Fruit fly (Drosophila melanogaster) whole organism, embryonic: ENCODE measurements around the gene tweek.

Experiments used
- B-H2 ChIP-seq: fragments of 200-800 bp; sonication (Bioruptor generic); optimal IDR thresholded peaks from 2 replicates; lab custom pipeline; 2018; ENCODE audit warnings: missing biosample characterization, mild to moderate bottlenecking, missing genetic modification characterization
- CG10543 ChIP-seq: fragments of 200-800 bp; sonication (Bioruptor generic); optimal IDR thresholded peaks from 3 replicates; lab custom pipeline; 2017; ENCODE audit warnings: missing biosample characterization, mild to moderate bottlenecking, missing genetic modification characterization, moderate library complexity
- CG10959 ChIP-seq: fragments of 200-800 bp; sonication (Bioruptor generic); IDR thresholded peaks from 2 replicates; pipeline ENCODE4 v1.3.6; 2022; ENCODE audit warnings: missing biosample characterization, missing genetic modification characterization
- CG14667 ChIP-seq: fragments of 200-800 bp; sonication (Bioruptor generic); IDR thresholded peaks from 2 replicates; pipeline ENCODE4 v1.3.6; 2022; ENCODE audit warnings: missing biosample characterization, missing genetic modification characterization
- CG16815 ChIP-seq: fragments of 200-800 bp; sonication (Bioruptor generic); optimal IDR thresholded peaks from 3 replicates; lab custom pipeline; 2017; ENCODE audit warnings: missing biosample characterization, mild to moderate bottlenecking, missing genetic modification characterization
- CG17328 ChIP-seq: fragments of 200-800 bp; sonication (Bioruptor generic); IDR thresholded peaks from 2 replicates; pipeline ENCODE4 v1.3.6; 2022; ENCODE audit warnings: missing biosample characterization, missing genetic modification characterization
- CG1792 ChIP-seq: fragments of 200-800 bp; sonication (Bioruptor generic); optimal IDR thresholded peaks from 2 replicates; lab custom pipeline; 2016; ENCODE audit warnings: missing biosample characterization, missing genetic modification characterization
- CG2116 ChIP-seq: fragments of 200-800 bp; sonication (Bioruptor generic); optimal IDR thresholded peaks from 3 replicates; lab custom pipeline; 2018; ENCODE audit warnings: missing biosample characterization, mild to moderate bottlenecking, missing genetic modification characterization
- CG2120 ChIP-seq: fragments of 200-800 bp; sonication (Bioruptor generic); optimal IDR thresholded peaks from 3 replicates; lab custom pipeline; 2016; ENCODE audit warnings: missing biosample characterization, missing genetic modification characterization
- CG2712 ChIP-seq: fragments of 200-800 bp; optimal IDR thresholded peaks from 3 replicates; lab custom pipeline; 2019; ENCODE audit warnings: missing biosample characterization, mild to moderate bottlenecking, missing genetic modification characterization, moderate library complexity
- CG30020 ChIP-seq: fragments of 200-800 bp; optimal IDR thresholded peaks from 2 replicates; lab custom pipeline; 2019; ENCODE audit warnings: missing biosample characterization, mild to moderate bottlenecking, missing genetic modification characterization, moderate library complexity
- CG42726 ChIP-seq: fragments of 200-800 bp; sonication (Bioruptor generic); IDR thresholded peaks from 2 replicates; pipeline ENCODE4 v1.3.6; 2022; ENCODE audit warnings: missing biosample characterization, missing genetic modification characterization; ENCODE audit not compliant: partially characterized antibody
- CG4820 ChIP-seq: fragments of 200-800 bp; sonication (Bioruptor generic); optimal IDR thresholded peaks from 3 replicates; lab custom pipeline; 2016; ENCODE audit warnings: missing biosample characterization, missing genetic modification characterization
- CG6175 ChIP-seq: fragments of 200-800 bp; sonication (Bioruptor generic); IDR thresholded peaks from 3 replicates; pipeline ENCODE4 v1.3.6; 2022; ENCODE audit warnings: missing biosample characterization, missing genetic modification characterization
- CG6791 ChIP-seq: fragments of 200-800 bp; sonication (Bioruptor generic); IDR thresholded peaks from 3 replicates; pipeline ENCODE4 v1.3.6; 2022; ENCODE audit warnings: missing biosample characterization, missing genetic modification characterization; ENCODE audit not compliant: partially characterized antibody
- CG7963 ChIP-seq: fragments of 200-800 bp; sonication (Bioruptor generic); IDR thresholded peaks from 3 replicates; pipeline ENCODE4 v1.3.6; 2022; ENCODE audit warnings: missing biosample characterization, missing genetic modification characterization; ENCODE audit not compliant: partially characterized antibody
- CG8765 ChIP-seq: fragments of 200-800 bp; sonication (Bioruptor generic); IDR thresholded peaks from 2 replicates; pipeline ENCODE4 v1.3.6; 2022; ENCODE audit warnings: missing biosample characterization, missing genetic modification characterization
- CG8924 ChIP-seq: fragments of 200-800 bp; optimal IDR thresholded peaks from 3 replicates; lab custom pipeline; 2019; ENCODE audit warnings: missing biosample characterization, mild to moderate bottlenecking, missing genetic modification characterization, moderate library complexity
- CoRest ChIP-seq: fragments of 200-800 bp; sonication (Bioruptor generic); optimal IDR thresholded peaks from 3 replicates; lab custom pipeline; 2018; ENCODE audit warnings: missing biosample characterization, mild to moderate bottlenecking, missing genetic modification characterization, moderate library complexity
- D19A ChIP-seq: fragments of 200-800 bp; optimal IDR thresholded peaks from 3 replicates; lab custom pipeline; 2019; ENCODE audit warnings: missing biosample characterization, mild to moderate bottlenecking, missing genetic modification characterization, moderate library complexity
- Dek ChIP-seq: fragments of 200-800 bp; sonication (Bioruptor generic); optimal IDR thresholded peaks from 3 replicates; lab custom pipeline; 2019; ENCODE audit warnings: missing biosample characterization, mild to moderate bottlenecking, missing genetic modification characterization, moderate library complexity
- Dip2 ChIP-seq: fragments of 200-800 bp; sonication (Bioruptor generic); IDR thresholded peaks from 2 replicates; pipeline ENCODE4 v1.3.6; 2022; ENCODE audit warnings: missing biosample characterization, missing genetic modification characterization
- Dref ChIP-seq: fragments of 200-800 bp; sonication (Bioruptor generic); IDR thresholded peaks from 2 replicates; pipeline ENCODE4 v1.3.6; 2022; ENCODE audit warnings: missing biosample characterization, missing genetic modification characterization
- E2f1 ChIP-seq: fragments of 200-800 bp; sonication (Bioruptor generic); IDR thresholded peaks from 2 replicates; pipeline ENCODE4 v1.3.6; 2022; ENCODE audit warnings: missing biosample characterization, missing genetic modification characterization
- E2f2 ChIP-seq: fragments of 200-800 bp; sonication (Bioruptor generic); IDR thresholded peaks from 2 replicates; pipeline ENCODE4 v1.3.6; 2022; ENCODE audit warnings: missing biosample characterization, missing genetic modification characterization
- Eip74EF ChIP-seq, 2 experiments: fragments of 200-800 bp in 1 of 2; fragments of >200 bp in 1 of 2; sonication (Bioruptor generic) in 1 of 2; optimal IDR thresholded peaks; 2 replicates each; lab custom pipeline; 2017 to 2019; ENCODE audit warnings: missing biosample characterization in 2 of 2, missing genetic modification characterization in 2 of 2, mild to moderate bottlenecking in 1 of 2, moderate library complexity in 1 of 2
- HLH54F ChIP-seq: fragments of 200-800 bp; sonication (Bioruptor generic); optimal IDR thresholded peaks from 3 replicates; lab custom pipeline; 2016; ENCODE audit warnings: missing biosample characterization, missing genetic modification characterization
- Hand ChIP-seq: fragments of 200-800 bp; sonication (Bioruptor generic); optimal IDR thresholded peaks from 2 replicates; lab custom pipeline; 2017; ENCODE audit warnings: mild to moderate bottlenecking, missing biosample characterization, missing genetic modification reagents, missing genetic modification characterization
- HmgD ChIP-seq: fragments of 200-800 bp; sonication (Bioruptor generic); optimal IDR thresholded peaks from 3 replicates; lab custom pipeline; 2016; ENCODE audit warnings: missing biosample characterization, missing genetic modification characterization
- Myb ChIP-seq: fragments of 200-800 bp; sonication (Bioruptor generic); optimal IDR thresholded peaks from 2 replicates; lab custom pipeline; 2016; ENCODE audit warnings: missing biosample characterization, missing genetic modification characterization
- NK7.1 ChIP-seq: fragments of 200-800 bp; sonication (Bioruptor generic); optimal IDR thresholded peaks from 3 replicates; lab custom pipeline; 2016; ENCODE audit warnings: missing biosample characterization, missing genetic modification characterization
- Neu2 ChIP-seq: fragments of 200-800 bp; sonication (Bioruptor generic); optimal IDR thresholded peaks from 3 replicates; lab custom pipeline; 2016; ENCODE audit warnings: missing biosample characterization, missing genetic modification characterization, borderline replicate concordance
- PHDP ChIP-seq: fragments of 200-800 bp; sonication (Bioruptor generic); optimal IDR thresholded peaks from 3 replicates; lab custom pipeline; 2018; ENCODE audit warnings: missing biosample characterization, mild to moderate bottlenecking, missing genetic modification characterization, moderate library complexity
- bigmax ChIP-seq: fragments of 200-800 bp; sonication (Bioruptor generic); optimal IDR thresholded peaks from 2 replicates; lab custom pipeline; 2018; ENCODE audit warnings: missing biosample characterization, mild to moderate bottlenecking, missing genetic modification characterization
- bsh ChIP-seq, 2 experiments: fragments of 200-800 bp; sonication (Bioruptor generic); optimal IDR thresholded peaks; 2 replicates each; lab custom pipeline; 2017 to 2018; ENCODE audit warnings: mild to moderate bottlenecking in 2 of 2, missing biosample characterization in 2 of 2, missing genetic modification characterization in 2 of 2, moderate library complexity in 1 of 2
- cg ChIP-seq: fragments of 200-800 bp; sonication (Bioruptor generic); optimal IDR thresholded peaks from 3 replicates; lab custom pipeline; 2019; ENCODE audit warnings: missing biosample characterization, mild to moderate bottlenecking, missing genetic modification characterization, moderate library complexity
- crol ChIP-seq: fragments of 200-800 bp; sonication (Bioruptor generic); IDR thresholded peaks from 2 replicates; pipeline ENCODE4 v1.3.6; 2022; ENCODE audit warnings: missing biosample characterization, missing genetic modification characterization
- disco-r ChIP-seq: fragments of 200-800 bp; sonication (Bioruptor generic); optimal IDR thresholded peaks from 2 replicates; lab custom pipeline; 2016; ENCODE audit warnings: missing biosample characterization, missing genetic modification characterization
- exex ChIP-seq: fragments of 200-800 bp; sonication (Bioruptor generic); optimal IDR thresholded peaks from 4 replicates; lab custom pipeline; 2018; ENCODE audit warnings: missing biosample characterization, mild to moderate bottlenecking, missing genetic modification characterization, moderate library complexity
- gem ChIP-seq: fragments of 200-800 bp; sonication (Bioruptor generic); optimal IDR thresholded peaks from 2 replicates; lab custom pipeline; 2019; ENCODE audit warnings: missing biosample characterization, mild to moderate bottlenecking, missing genetic modification characterization, moderate library complexity
- ken ChIP-seq: fragments of 200-800 bp; sonication (Bioruptor generic); IDR thresholded peaks from 3 replicates; pipeline ENCODE4 v1.3.6; 2022; ENCODE audit warnings: missing biosample characterization, missing genetic modification characterization
- lab ChIP-seq: fragments of 200-800 bp; sonication (Bioruptor generic); optimal IDR thresholded peaks from 3 replicates; lab custom pipeline; 2017; ENCODE audit warnings: missing biosample characterization, missing genetic modification characterization, mild to moderate bottlenecking, moderate library complexity, missing genetic modification reagents
- lbe ChIP-seq: fragments of 200-800 bp; sonication (Bioruptor generic); optimal IDR thresholded peaks from 2 replicates; lab custom pipeline; 2016; ENCODE audit warnings: missing biosample characterization, mild to moderate bottlenecking, missing genetic modification characterization
- lmd ChIP-seq: fragments of 200-800 bp; sonication (Bioruptor generic); IDR thresholded peaks from 2 replicates; pipeline ENCODE4 v1.3.6; 2022; ENCODE audit warnings: missing biosample characterization, missing genetic modification characterization
- psq ChIP-seq: fragments of 200-800 bp; sonication (Bioruptor generic); optimal IDR thresholded peaks from 2 replicates; lab custom pipeline; 2017; ENCODE audit warnings: missing biosample characterization, missing genetic modification characterization
- scrt ChIP-seq: fragments of 200-800 bp; sonication (Bioruptor generic); optimal IDR thresholded peaks from 2 replicates; lab custom pipeline; 2018; ENCODE audit warnings: missing biosample characterization, mild to moderate bottlenecking, missing genetic modification characterization, moderate library complexity
- sd ChIP-seq: fragments of 200-800 bp; sonication (Bioruptor generic); optimal IDR thresholded peaks from 3 replicates; lab custom pipeline; 2018; ENCODE audit warnings: missing biosample characterization, mild to moderate bottlenecking, missing genetic modification characterization, moderate library complexity
- tin ChIP-seq: fragments of 200-800 bp; sonication (Bioruptor generic); optimal IDR thresholded peaks from 3 replicates; lab custom pipeline; 2016; ENCODE audit warnings: missing biosample characterization, missing genetic modification characterization
- trem ChIP-seq: fragments of 200-800 bp; optimal IDR thresholded peaks from 3 replicates; lab custom pipeline; 2019; ENCODE audit warnings: missing biosample characterization, mild to moderate bottlenecking, missing genetic modification characterization, moderate library complexity
- usp ChIP-seq: fragments of >200 bp; optimal IDR thresholded peaks from 2 replicates; lab custom pipeline; 2017; ENCODE audit warnings: missing biosample characterization, missing genetic modification characterization
- wek ChIP-seq: fragments of 200-800 bp; sonication (Bioruptor generic); optimal IDR thresholded peaks from 3 replicates; lab custom pipeline; 2018; ENCODE audit warnings: missing biosample characterization, mild to moderate bottlenecking, missing genetic modification characterization, moderate library complexity

The tweek gene

dm6 chr2L:16859566-16859965 is 28.7 kb upstream of the tweek start (continued):
- no peak for TF ChIP-seq CG2116 (GFP tag; lab: Kevin White, UChicago)
- TF ChIP-seq trem (tag; lab: Kevin White, UChicago): peak; percentile 20
- TF ChIP-seq gem (tag; lab: Kevin White, UChicago): peak; percentile 73
- TF ChIP-seq PHDP (tag; lab: Kevin White, UChicago): peak; percentile 41
- TF ChIP-seq exex: no peak
- TF ChIP-seq CG42726 (GFP tag; lab: Robert Waterston, UW): no peak
- no peak for TF ChIP-seq CG14667 (GFP tag; lab: Robert Waterston, UW)
- no peak for TF ChIP-seq disco-r (GFP tag; lab: Kevin White, UChicago)
- no peak for TF ChIP-seq Dref (GFP tag; lab: Robert Waterston, UW)
- no peak for TF ChIP-seq ken (GFP tag; lab: Robert Waterston, UW)
- TF ChIP-seq Eip74EF (GFP tag; optimal IDR thresholded peaks at IDR 0.05; lab: Kevin White, UChicago): peak in 1 of 2 experiments; percentile 33
- TF ChIP-seq HmgD (GFP tag; lab: Kevin White, UChicago): no peak
- TF ChIP-seq CG7963 (GFP tag; lab: Robert Waterston, UW): no peak
- no peak for TF ChIP-seq E2f1
- no peak for TF ChIP-seq CG8924 (tag; lab: Kevin White, UChicago)
- no peak for TF ChIP-seq bigmax
- TF ChIP-seq NK7.1: no peak
- peak in 1 of 2 experiments; percentile 51 for TF ChIP-seq bsh (GFP tag; optimal IDR thresholded peaks at IDR 0.05; lab: Kevin White, UChicago)
- TF ChIP-seq CG2120 (GFP tag; lab: Kevin White, UChicago): no peak
- no peak for TF ChIP-seq psq (GFP tag; lab: Kevin White, UChicago)
- no peak for TF ChIP-seq CG10543 (GFP tag; lab: Kevin White, UChicago)
- no peak for TF ChIP-seq CG6175 (GFP tag; lab: Robert Waterston, UW)
- no peak for TF ChIP-seq cg (GFP tag; lab: Kevin White, UChicago)
- no peak for TF ChIP-seq CG4820 (GFP tag; lab: Kevin White, UChicago)
- TF ChIP-seq lmd (GFP tag; lab: Robert Waterston, UW): no peak
- TF ChIP-seq CG8765 (GFP tag; lab: Robert Waterston, UW): no peak
- peak; percentile 50 for TF ChIP-seq CG2712
- no peak for TF ChIP-seq Myb (GFP tag; lab: Kevin White, UChicago)
- no peak for TF ChIP-seq lab
- no peak for TF ChIP-seq CG6791 (GFP tag; lab: Robert Waterston, UW)
- TF ChIP-seq tin (GFP tag; lab: Kevin White, UChicago): no peak
- no peak for TF ChIP-seq HLH54F (GFP tag; lab: Kevin White, UChicago)
- no peak for TF ChIP-seq wek (GFP tag; lab: Kevin White, UChicago)
- peak; percentile 25 for TF ChIP-seq D19A (tag; lab: Kevin White, UChicago)
- TF ChIP-seq CG10959 (GFP tag; lab: Robert Waterston, UW): no peak
- peak; percentile 14 for TF ChIP-seq CoRest (tag; lab: Kevin White, UChicago)
- no peak for TF ChIP-seq crol (GFP tag; lab: Robert Waterston, UW)
- TF ChIP-seq CG1792: no peak
- TF ChIP-seq scrt (GFP tag; lab: Kevin White, UChicago): no peak
- no peak for TF ChIP-seq Neu2
- TF ChIP-seq lbe (GFP tag; lab: Kevin White, UChicago): no peak
- no peak for TF ChIP-seq Hand (GFP tag; lab: Kevin White, UChicago)
- TF ChIP-seq CG30020 (tag; lab: Kevin White, UChicago): no peak
- TF ChIP-seq usp: no peak
- no peak for TF ChIP-seq CG16815 (GFP tag; lab: Kevin White, UChicago)
- TF ChIP-seq E2f2 (GFP tag; lab: Robert Waterston, UW): no peak
- TF ChIP-seq CG17328 (GFP tag; lab: Robert Waterston, UW): no peak
- TF ChIP-seq Dek: no peak
- TF ChIP-seq sd (tag; lab: Kevin White, UChicago): no peak
- TF ChIP-seq Dip2: no peak
- no peak for TF ChIP-seq B-H2
